Worm (Caenorhabditis elegans): ENCODE data around the gene isy-1.

Gene isy-1

ce11 chrV:10953471-10954155 lies 46.9 kb downstream of the isy-1 start (continued):
- TF ChIP-seq lsy-27 (tag; optimal IDR thresholded peaks at IDR 0.05; ENCODE audit: borderline replicate concordance, insufficient read depth) (no peak), dox-1 (GFP tag; IDR thresholded peaks at IDR 0.05) (peak; percentile 45; the same call in 1 of the 2 replicates), ceh-79 (tag; optimal IDR thresholded peaks at IDR 0.05) (no peak)

- TF ChIP-seq nhr-179 (tag; optimal IDR thresholded peaks at IDR 0.05) (no peak), bed-2 (GFP tag; IDR thresholded peaks at IDR 0.05) (no peak), Y67H2A.10 (GFP tag; conservative IDR thresholded peaks at IDR 0.05) (no peak), B0336.3 (GFP tag; IDR thresholded peaks at IDR 0.05) (peak; percentile 43), ztf-6 (GFP tag; IDR thresholded peaks at IDR 0.05) (no peak), sdz-38 (tag; optimal IDR thresholded peaks at IDR 0.05) (no peak), unc-130 (GFP tag; optimal IDR thresholded peaks at IDR 0.05) (no peak), D2030.7 (GFP tag; IDR thresholded peaks at IDR 0.05) (no peak), ets-4 (GFP tag; optimal IDR thresholded peaks at IDR 0.05) (no peak), ccch-3 (GFP tag; optimal IDR thresholded peaks at IDR 0.05) (no peak), egl-18 (GFP tag; IDR thresholded peaks at IDR 0.05) (no peak), hsf-1 (GFP tag; IDR thresholded peaks at IDR 0.05) (no peak), snpc-1.1 (tag; optimal IDR thresholded peaks at IDR 0.05; ENCODE audit: insufficient read depth) (no peak), madf-10 (tag; optimal IDR thresholded peaks at IDR 0.05) (peak; percentile 64), ceh-58 (GFP tag; IDR thresholded peaks at IDR 0.05) (no peak), ztf-3 (GFP tag; optimal IDR thresholded peaks at IDR 0.05) (no peak), C17E4.6 (GFP tag; IDR thresholded peaks at IDR 0.05) (no peak), egrh-3 (GFP tag; IDR thresholded peaks at IDR 0.05) (no peak), unc-62 (GFP tag; optimal IDR thresholded peaks at IDR 0.05) (peak; percentile 41), nhr-90 (tag; optimal IDR thresholded peaks at IDR 0.05) (peak; percentile 29), xnd-1 (tag; optimal IDR thresholded peaks at IDR 0.05) (no peak), bed-1 (GFP tag; IDR thresholded peaks at IDR 0.05) (no peak), atf-7 (tag; optimal IDR thresholded peaks at IDR 0.05) (peak; percentile 62), let-526 (GFP tag; IDR thresholded peaks at IDR 0.05) (0 out of 2 replicates have a peak, but pooled peaks have one; percentile 68), lin-40 (tag; optimal IDR thresholded peaks at IDR 0.05) (peak; percentile 67), gei-17 (GFP tag; optimal IDR thresholded peaks at IDR 0.05) (peak; percentile 2), nhr-80 (tag; optimal IDR thresholded peaks at IDR 0.05) (peak; percentile 85), cebp-1 (GFP tag; IDR thresholded peaks at IDR 0.05) (peak; percentile 77), cebp-1 (tag; optimal IDR thresholded peaks at IDR 0.05) (peak; percentile 91), F22D6.2 (tag; optimal IDR thresholded peaks at IDR 0.05) (peak; percentile 18), mes-4 (tag; optimal IDR thresholded peaks at IDR 0.05) (no peak), hrde-1 (tag; optimal IDR thresholded peaks at IDR 0.05; ENCODE audit: borderline replicate concordance) (no peak), cebp-2 (GFP tag; IDR thresholded peaks at IDR 0.05) (no peak), snpc-4 (GFP tag; optimal IDR thresholded peaks at IDR 0.05) (no peak), snpc-4 (tag; optimal IDR thresholded peaks at IDR 0.05) (peak in 2 of 4 experiments; percentile 33 to 40), him-1 (tag; optimal IDR thresholded peaks at IDR 0.05) (no peak), mcd-1 (GFP tag; IDR thresholded peaks at IDR 0.05) (peak; percentile 37; the same call in 1 of the 2 replicates), hmg-20 (GFP tag; IDR thresholded peaks at IDR 0.05) (no peak), madf-6 (GFP tag; IDR thresholded peaks at IDR 0.05) (0 out of 2 replicates have a peak, but pooled peaks have one; percentile 13), zfh-2 (GFP tag; conservative IDR thresholded peaks at IDR 0.05) (peak; percentile 64), aptf-3 (GFP tag; IDR thresholded peaks at IDR 0.05) (no peak), pha-4 (tag; optimal IDR thresholded peaks at IDR 0.05) (no peak), die-1 (tag; optimal IDR thresholded peaks at IDR 0.05) (peak; percentile 33)
Measured at ce11 chrV:10951655-10952278, 48.7 kb downstream of the isy-1 start, which contains the start of gene F17C11.4. TSS of gene F17C11.4 (plus strand) at chrV:10951860.

Data from whole organism, young adult.